Worm (Caenorhabditis elegans) whole organism, L4/young adult: ENCODE measurements around the gene tin-10.

ENCODE experiments used
- dao-5 ChIP-seq: sonication (generic microtip); optimal IDR thresholded peaks from 2 replicates; lab custom pipeline; 2016; ENCODE audit warnings: missing genotype, missing genetic modification characterization, moderate library complexity, missing compliant biosample characterization
- him-1 ChIP-seq: sonication (generic microtip); optimal IDR thresholded peaks from 2 replicates; lab custom pipeline; 2016; ENCODE audit warnings: missing genotype, missing genetic modification reagents, missing genetic modification characterization, missing compliant biosample characterization

DNA sequence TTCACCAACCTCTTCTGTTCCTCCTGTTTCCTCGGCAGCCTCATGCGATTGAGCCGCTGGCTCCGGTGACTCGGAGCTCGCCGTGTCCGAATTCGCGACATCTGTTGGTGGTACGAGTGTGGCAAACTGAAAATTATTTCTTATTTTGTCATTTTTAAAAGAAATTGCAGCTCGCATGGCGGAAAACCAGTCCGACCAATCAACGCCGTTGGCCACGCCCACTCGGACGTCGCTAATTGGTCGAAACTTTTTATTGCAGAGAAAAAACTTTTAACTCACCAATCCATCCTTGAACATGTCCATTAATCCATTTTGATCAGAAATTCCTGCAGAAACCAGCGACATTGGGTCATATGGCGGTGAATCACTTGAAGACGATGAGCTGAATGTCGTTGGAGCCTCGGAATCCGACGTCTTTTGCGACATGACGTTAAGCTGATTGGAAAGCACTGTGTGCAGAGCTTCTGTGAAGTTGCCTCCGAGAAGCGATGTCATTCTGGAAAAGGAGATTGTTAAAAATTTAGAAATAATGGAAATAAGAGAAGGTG is 32.3 kb downstream of the tin-10 start, which contains the start of gene bed-2:
- TF ChIP-seq dao-5 (tag; lab: Kevin White, UChicago) (no peak), him-1 (no peak)
